Worm (Caenorhabditis elegans): Measurements from ENCODE around the gene C07D10.6.

C07D10.6 gene

ce11 chrII:7379021-7379420 lies at the start of gene C07D10.6:
C07D10.6 (plus strand) TSS chrII:7379321.
- TF ChIP-seq che-1 (tag; optimal IDR thresholded peaks at IDR 0.05) (no peak), hlh-6 (tag; optimal IDR thresholded peaks at IDR 0.05) (no peak), ceh-48 (tag; optimal IDR thresholded peaks at IDR 0.05) (no peak), fkh-10 (GFP tag; optimal IDR thresholded peaks at IDR 0.05) (no peak), hlh-30 (tag; optimal IDR thresholded peaks at IDR 0.05; ENCODE audit: insufficient read depth) (no peak), zip-5 (tag; optimal IDR thresholded peaks at IDR 0.05) (no peak), C08G9.2 (tag; optimal IDR thresholded peaks at IDR 0.05) (no peak), gmeb-2 (tag; optimal IDR thresholded peaks at IDR 0.05) (no peak), eyg-1 (tag; optimal IDR thresholded peaks at IDR 0.05) (no peak)

DNA sequence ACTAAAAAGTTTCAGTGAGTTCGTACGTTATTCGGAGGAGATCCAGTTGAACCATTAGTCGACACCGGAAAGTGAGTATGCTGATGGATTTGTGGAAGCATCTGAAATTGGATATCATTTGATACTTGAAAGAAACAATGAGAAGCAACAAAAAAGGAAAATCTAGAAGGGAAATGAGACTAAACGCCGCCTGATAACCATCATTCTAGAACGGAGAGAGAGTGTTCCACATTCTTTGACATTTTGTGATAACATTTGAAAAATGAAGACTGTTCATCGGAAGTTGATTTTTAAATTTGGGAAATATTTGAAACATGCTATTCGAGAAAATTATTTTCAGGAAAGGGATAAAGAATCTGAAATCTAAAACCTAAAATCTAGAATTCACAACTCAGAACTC lies 47.9 kb upstream of the C07D10.6 start, which contains the start of gene npax-1:
npax-1 (minus strand) TSS at position 101 of the 400 bp plus-strand sequence.
- TF ChIP-seq ztf-16 (tag; optimal IDR thresholded peaks at IDR 0.05) (no peak), pax-1 (tag; optimal IDR thresholded peaks at IDR 0.05) (no peak), unc-86 (tag; optimal IDR thresholded peaks at IDR 0.05) (no peak), hlh-30 (tag; optimal IDR thresholded peaks at IDR 0.05; ENCODE audit: insufficient read depth) (no peak), syd-9 (tag; optimal IDR thresholded peaks at IDR 0.05) (no peak), gmeb-2 (tag; optimal IDR thresholded peaks at IDR 0.05) (no peak), pqm-1 (tag; optimal IDR thresholded peaks at IDR 0.05) (no peak), K02D7.2 (tag; optimal IDR thresholded peaks at IDR 0.05) (no peak), Y22D7AL.16 (tag; optimal IDR thresholded peaks at IDR 0.05) (no peak), ref-2 (tag; optimal IDR thresholded peaks at IDR 0.05) (no peak), nhr-11 (tag; optimal IDR thresholded peaks at IDR 0.05) (no peak), C08G9.2 (tag; optimal IDR thresholded peaks at IDR 0.05) (no peak)

DNA sequence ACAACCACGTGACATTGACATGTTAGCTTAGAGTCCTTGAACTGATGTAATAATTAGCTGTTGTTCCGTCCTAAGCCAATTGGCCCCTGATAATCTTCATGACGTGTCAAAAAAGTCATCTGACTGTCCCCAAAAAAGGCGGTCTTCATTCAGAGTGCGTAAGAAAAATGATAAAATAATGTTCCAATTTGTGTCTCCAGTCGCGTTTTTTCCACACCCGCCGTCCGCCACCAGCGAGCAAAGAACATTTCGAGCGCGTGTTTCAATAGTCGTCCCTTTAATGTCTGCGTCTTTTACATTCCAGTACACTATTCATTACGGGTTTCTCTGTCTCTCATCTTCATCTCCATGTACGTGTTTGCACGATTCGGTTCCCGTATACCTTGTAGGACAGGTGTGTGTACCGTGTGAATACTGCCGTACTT lies 41.6 kb upstream of the C07D10.6 start:
- TF ChIP-seq madf-2 (tag; optimal IDR thresholded peaks at IDR 0.05) (no peak), dve-1 (tag; optimal IDR thresholded peaks at IDR 0.05) (peak; percentile 7), ceh-18 (tag; optimal IDR thresholded peaks at IDR 0.05) (peak; percentile 15), nfya-1 (tag; optimal IDR thresholded peaks at IDR 0.05) (peak; percentile 3), ceh-31 (tag; optimal IDR thresholded peaks at IDR 0.05) (peak; percentile 17), elt-2 (tag; optimal IDR thresholded peaks at IDR 0.05) (peak; percentile 36), ceh-6 (GFP tag; optimal IDR thresholded peaks at IDR 0.05) (no peak), hlh-30 (tag; optimal IDR thresholded peaks at IDR 0.05; ENCODE audit: insufficient read depth) (peak; percentile 63), ahr-1 (tag; optimal IDR thresholded peaks at IDR 0.05) (no peak), tbx-2 (tag; optimal IDR thresholded peaks at IDR 0.05) (peak; percentile 58), pat-9 (tag; optimal IDR thresholded peaks at IDR 0.05) (no peak)

DNA sequence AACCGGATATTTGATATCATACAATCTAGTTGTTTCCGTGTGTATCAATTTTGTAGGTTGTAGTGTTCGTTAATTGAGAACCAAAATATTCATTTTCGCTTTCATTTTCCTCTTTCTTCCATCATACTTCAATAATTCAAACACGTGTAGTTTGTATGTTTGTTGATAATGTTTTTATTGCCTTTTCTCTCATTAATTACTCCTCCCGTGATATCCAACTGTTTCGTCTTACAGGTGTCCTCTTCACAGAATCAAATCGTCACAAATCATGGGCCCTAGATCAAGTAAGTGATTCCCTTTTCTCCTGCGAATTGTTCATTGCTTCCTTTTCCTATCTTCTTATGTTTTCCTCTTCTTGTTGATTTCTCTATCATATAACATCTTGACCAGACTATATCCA lies 40.1 kb upstream of the C07D10.6 start, which contains the start of gene nhr-21:
nhr-21 (plus strand) TSS at position 235 of the 400 bp plus-strand sequence.
- no peak for TF ChIP-seq npax-4 (tag; optimal IDR thresholded peaks at IDR 0.05)
- TF ChIP-seq C38D4.7 (GFP tag; optimal IDR thresholded peaks at IDR 0.05) = no peak
- TF ChIP-seq unc-42 (tag; optimal IDR thresholded peaks at IDR 0.05) = no peak
- no peak for TF ChIP-seq syd-9 (tag; optimal IDR thresholded peaks at IDR 0.05)
- no peak for TF ChIP-seq pros-1 (tag; optimal IDR thresholded peaks at IDR 0.05)
- no peak for TF ChIP-seq tbx-2 (tag; optimal IDR thresholded peaks at IDR 0.05)
- TF ChIP-seq ref-2 (tag; optimal IDR thresholded peaks at IDR 0.05) = no peak

DNA sequence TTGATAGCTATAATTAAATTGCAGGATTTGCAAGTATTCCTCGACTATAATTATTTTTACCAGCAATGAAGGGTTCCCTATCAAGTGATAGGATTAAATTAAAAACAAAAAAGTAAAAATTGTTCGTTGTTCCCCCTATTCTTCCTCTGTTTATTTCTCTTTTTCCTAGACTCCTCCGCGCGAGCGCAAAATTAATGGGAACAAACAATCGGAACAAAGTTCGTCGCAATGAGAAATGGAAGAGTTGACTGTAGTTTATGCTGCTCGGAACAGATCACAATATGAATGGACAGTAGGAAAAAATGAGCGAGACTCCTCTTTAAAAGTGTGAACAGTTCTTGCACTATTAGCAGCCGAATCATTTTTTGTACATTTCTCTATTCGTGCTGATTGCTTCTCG lies 38.4 kb upstream of the C07D10.6 start:
- TF ChIP-seq pros-1 (tag; optimal IDR thresholded peaks at IDR 0.05) = no peak
- no peak for TF ChIP-seq pha-4 (tag; optimal IDR thresholded peaks at IDR 0.05)
- TF ChIP-seq unc-42 (tag; optimal IDR thresholded peaks at IDR 0.05) = no peak
- TF ChIP-seq rnt-1 (tag; optimal IDR thresholded peaks at IDR 0.05) = no peak
- no peak for TF ChIP-seq fkh-6 (tag; optimal IDR thresholded peaks at IDR 0.05)
- TF ChIP-seq ceh-6 (GFP tag; optimal IDR thresholded peaks at IDR 0.05) = no peak
- no peak for TF ChIP-seq ets-4 (tag; optimal IDR thresholded peaks at IDR 0.05)
- TF ChIP-seq elt-4 (tag; optimal IDR thresholded peaks at IDR 0.05) = no peak
- TF ChIP-seq sdc-2 (tag; optimal IDR thresholded peaks at IDR 0.05) = no peak
